Fruit fly (Drosophila melanogaster) whole organism, prepupa: ENCODE data around the gene Wwox.

Experiments
- Blimp-1 ChIP-seq: fragments of 200-800 bp; sonication (Bioruptor generic); optimal IDR thresholded peaks from 3 replicates; lab custom pipeline; 2017; ENCODE audit warnings: missing biosample characterization, missing genetic modification characterization, mild to moderate bottlenecking, moderate library complexity, missing genetic modification reagents
- CG10669 ChIP-seq: fragments of 200-800 bp; sonication (Bioruptor generic); optimal IDR thresholded peaks from 3 replicates; lab custom pipeline; 2018; ENCODE audit warnings: missing biosample characterization, mild to moderate bottlenecking, missing genetic modification characterization, moderate library complexity
- CG11294 ChIP-seq: fragments of 200-800 bp; sonication (Bioruptor generic); IDR thresholded peaks from 2 replicates; pipeline ENCODE4 v1.3.6; 2022; ENCODE audit warnings: missing biosample characterization, missing genetic modification characterization
- CG11762 ChIP-seq: fragments of 200-800 bp; sonication (Bioruptor generic); optimal IDR thresholded peaks from 3 replicates; lab custom pipeline; 2016; ENCODE audit warnings: missing biosample characterization, missing genetic modification characterization; ENCODE audit not compliant: insufficient read depth
- CG1621 ChIP-seq: fragments of 200-800 bp; sonication (Bioruptor generic); optimal IDR thresholded peaks from 3 replicates; lab custom pipeline; 2018; ENCODE audit warnings: missing biosample characterization, mild to moderate bottlenecking, missing genetic modification characterization
- CG6276 ChIP-seq: fragments of 200-800 bp; sonication (Bioruptor generic); optimal IDR thresholded peaks from 2 replicates; lab custom pipeline; 2017; ENCODE audit warnings: missing biosample characterization, mild to moderate bottlenecking, missing genetic modification characterization
- CG6854 ChIP-seq: fragments of 200-800 bp; sonication (Bioruptor generic); optimal IDR thresholded peaks from 2 replicates; lab custom pipeline; 2017; ENCODE audit warnings: missing biosample characterization, mild to moderate bottlenecking, missing genetic modification characterization
- CG8119 ChIP-seq: fragments of 200-800 bp; sonication (Bioruptor generic); IDR thresholded peaks from 3 replicates; pipeline ENCODE4 v1.3.6; 2022; ENCODE audit warnings: missing biosample characterization, missing genetic modification characterization
- cyc ChIP-seq: fragments of 200-800 bp; sonication (Bioruptor generic); optimal IDR thresholded peaks from 3 replicates; lab custom pipeline; 2016; ENCODE audit warnings: missing biosample characterization, missing genetic modification characterization
- eg ChIP-seq: fragments of 200-800 bp; sonication (Bioruptor generic); IDR thresholded peaks from 3 replicates; pipeline ENCODE4 v1.3.6; 2022; ENCODE audit warnings: missing biosample characterization, missing genetic modification characterization
- fd59A ChIP-seq: fragments of 200-800 bp; sonication (Bioruptor generic); optimal IDR thresholded peaks from 2 replicates; lab custom pipeline; 2017; ENCODE audit warnings: missing biosample characterization, mild to moderate bottlenecking, missing genetic modification characterization, missing genetic modification reagents
- fd85E ChIP-seq: fragments of 200-800 bp; sonication (Bioruptor generic); optimal IDR thresholded peaks from 3 replicates; lab custom pipeline; 2016; ENCODE audit warnings: missing biosample characterization, missing genetic modification characterization
- pdm3 ChIP-seq: fragments of 200-800 bp; sonication (Bioruptor generic); optimal IDR thresholded peaks from 3 replicates; lab custom pipeline; 2016; ENCODE audit warnings: missing biosample characterization, missing genetic modification characterization
- svp ChIP-seq: fragments of 200-800 bp; sonication (Bioruptor generic); peaks from one replicate; lab custom pipeline; 2016; ENCODE audit warnings: missing biosample characterization, missing genetic modification characterization

DNA sequence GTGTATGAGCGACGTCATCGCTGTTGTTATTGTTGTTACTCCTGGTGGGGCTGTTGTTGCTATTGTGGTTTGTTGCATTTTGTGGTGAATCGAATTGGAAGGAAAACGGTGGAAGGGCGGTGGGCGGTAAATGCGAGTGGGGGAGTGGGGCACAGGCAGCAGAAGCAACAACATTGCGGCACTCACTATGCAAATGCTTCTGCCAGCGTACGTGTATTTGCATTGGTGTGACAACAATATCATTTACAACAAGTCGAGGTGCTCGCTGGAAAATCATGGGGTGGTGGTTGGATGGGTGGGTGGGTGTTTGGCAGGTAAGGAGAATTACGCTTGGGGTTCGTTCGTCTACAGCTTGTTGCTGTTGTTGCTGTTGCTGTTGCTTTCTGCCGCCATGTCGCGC lies 36.4 kb downstream of the Wwox start:
- TF ChIP-seq svp (GFP tag; lab: Kevin White, UChicago), result no peak
- no peak for TF ChIP-seq CG1621 (tag; lab: Kevin White, UChicago)
- TF ChIP-seq cyc, result no peak
- no peak for TF ChIP-seq eg
- TF ChIP-seq fd59A (GFP tag; lab: Kevin White, UChicago), result no peak
- no peak for TF ChIP-seq fd85E
- TF ChIP-seq pdm3 (GFP tag; lab: Kevin White, UChicago), result no peak
- TF ChIP-seq CG11294 (GFP tag; lab: Robert Waterston, UW), result no peak
- no peak for TF ChIP-seq CG10669 (GFP tag; lab: Kevin White, UChicago)
- no peak for TF ChIP-seq Blimp-1 (GFP tag; lab: Kevin White, UChicago)
- TF ChIP-seq CG6854 (GFP tag; lab: Kevin White, UChicago), result no peak
- TF ChIP-seq CG11762 (GFP tag; lab: Kevin White, UChicago), result no peak
- no peak for TF ChIP-seq CG8119 (GFP tag; lab: Robert Waterston, UW)
- TF ChIP-seq CG6276 (GFP tag; lab: Kevin White, UChicago), result no peak
